Fruit fly (Drosophila melanogaster): ENCODE data around the gene CG2233.

dm6 chrX:8059629-8060028, 22.3 kb upstream of the CG2233 start:
- TF ChIP-seq Mnt (GFP tag; optimal IDR thresholded peaks at IDR 0.05) (peak; percentile 78), Hr96 (GFP tag; optimal IDR thresholded peaks at IDR 0.05) (no peak), CG14711 (tag; optimal IDR thresholded peaks at IDR 0.05) (no peak), CG33017 (tag; optimal IDR thresholded peaks at IDR 0.05) (no peak), toe (GFP tag; optimal IDR thresholded peaks at IDR 0.05) (no peak), CG11617 (GFP tag; optimal IDR thresholded peaks at IDR 0.05) (no peak), cic (GFP tag; optimal IDR thresholded peaks at IDR 0.05) (no peak), Crg-1 (GFP tag; optimal IDR thresholded peaks at IDR 0.05) (no peak), cnc (optimal IDR thresholded peaks at IDR 0.05) (no peak), pad (GFP tag; optimal IDR thresholded peaks at IDR 0.05) (no peak), CG7101 (tag; optimal IDR thresholded peaks at IDR 0.05) (no peak), tj (GFP tag; optimal IDR thresholded peaks at IDR 0.05) (no peak), kay (GFP tag; ENCODE audit: borderline replicate concordance) (no peak)
